Worm (Caenorhabditis elegans) whole organism, L3 larva: ENCODE measurements around the gene allo-1.
"Not testable (repeated sequence)": the region's sequence is repeated elsewhere in the genome, so short reads cannot be mapped to it uniquely, and the experiment has no call there.

Experiments
- ZK546.5 ChIP-seq: sonication (generic microtip); optimal IDR thresholded peaks from 2 replicates; lab custom pipeline; 2017; ENCODE audit warnings: missing biosample characterization, missing genetic modification characterization
- ceh-16 ChIP-seq: sonication (generic microtip); optimal IDR thresholded peaks from 2 replicates; lab custom pipeline; 2017; ENCODE audit warnings: missing biosample characterization, missing genetic modification characterization
- ceh-28 ChIP-seq: fragments of 150-350 bp; optimal IDR thresholded peaks from 2 replicates; lab custom pipeline; 2014; ENCODE audit warnings: missing biosample characterization, missing genetic modification reagents, missing genetic modification characterization
- ceh-82 ChIP-seq: fragments of 150-350 bp; optimal IDR thresholded peaks from 2 replicates; lab custom pipeline; 2014; ENCODE audit warnings: missing biosample characterization, missing genetic modification characterization
- ceh-9 ChIP-seq: sonication (generic microtip); optimal IDR thresholded peaks from 2 replicates; lab custom pipeline; 2018; ENCODE audit warnings: missing biosample characterization, missing genetic modification characterization
- daf-12 ChIP-seq: fragments of 150-350 bp; optimal IDR thresholded peaks from 2 replicates; lab custom pipeline; 2014; ENCODE audit warnings: missing biosample characterization, missing genetic modification reagents, missing genetic modification characterization
- elt-1 ChIP-seq: fragments of 150-350 bp; optimal IDR thresholded peaks from 2 replicates; lab custom pipeline; 2014; ENCODE audit warnings: missing biosample characterization, missing genetic modification characterization
- elt-3 ChIP-seq, 3 experiments: fragments of 150-350 bp in 1 of 3; sonication (generic microtip) in 2 of 3; optimal IDR thresholded peaks; 2 replicates in 2 of 3; 4 replicates in 1 of 3; lab custom pipeline; 2014 to 2017; ENCODE audit warnings: missing biosample characterization in 3 of 3, missing genetic modification characterization in 3 of 3
- eor-1 ChIP-seq, 2 experiments: fragments of 150-350 bp; optimal IDR thresholded peaks; 2 replicates each; lab custom pipeline; 2014 to 2018; ENCODE audit warnings: missing biosample characterization in 2 of 2, missing genetic modification characterization in 2 of 2
- fkh-10 ChIP-seq: sonication (generic microtip); optimal IDR thresholded peaks from 2 replicates; lab custom pipeline; 2017; ENCODE audit warnings: missing biosample characterization, missing genetic modification reagents, missing genetic modification characterization
- hmg-11 ChIP-seq: sonication (generic microtip); optimal IDR thresholded peaks from 2 replicates; lab custom pipeline; 2016; ENCODE audit warnings: missing genetic modification characterization, missing compliant biosample characterization
- jun-1 ChIP-seq: fragments of 150-350 bp; optimal IDR thresholded peaks from 2 replicates; lab custom pipeline; 2014; ENCODE audit warnings: missing biosample characterization, missing genetic modification reagents, missing genetic modification characterization
- lin-15B ChIP-seq: fragments of 150-350 bp; optimal IDR thresholded peaks from 2 replicates; lab custom pipeline; 2014; ENCODE audit warnings: missing biosample characterization, missing genetic modification characterization
- lin-39 ChIP-seq: fragments of 150-350 bp; optimal IDR thresholded peaks from 2 replicates; lab custom pipeline; 2018; ENCODE audit warnings: missing biosample characterization, missing genetic modification reagents, missing genetic modification characterization
- mdl-1 ChIP-seq: fragments of 150-350 bp; optimal IDR thresholded peaks from 2 replicates; lab custom pipeline; 2014; ENCODE audit warnings: missing biosample characterization, missing genetic modification characterization
- nfya-1 ChIP-seq: sonication (generic microtip); optimal IDR thresholded peaks from 2 replicates; lab custom pipeline; 2017; ENCODE audit warnings: missing genetic modification characterization, mild to moderate bottlenecking, missing compliant biosample characterization, antibody characterized with exemption, moderate library complexity; ENCODE audit not compliant: insufficient read depth
- nhr-11 ChIP-seq: fragments of 150-350 bp; optimal IDR thresholded peaks from 2 replicates; lab custom pipeline; 2014; ENCODE audit warnings: missing biosample characterization, missing genetic modification characterization
- nhr-12 ChIP-seq: fragments of 150-350 bp; optimal IDR thresholded peaks from 2 replicates; lab custom pipeline; 2014; ENCODE audit warnings: missing biosample characterization, missing genetic modification characterization
- nhr-25 ChIP-seq: sonication (generic microtip); optimal IDR thresholded peaks from 2 replicates; lab custom pipeline; 2017; ENCODE audit warnings: missing biosample characterization, missing genetic modification characterization
- nhr-76 ChIP-seq: fragments of 150-350 bp; sonication (generic microtip); optimal IDR thresholded peaks from 5 replicates; lab custom pipeline; 2014; ENCODE audit warnings: missing biosample characterization, missing genetic modification characterization
- nhr-77 ChIP-seq: fragments of 150-350 bp; optimal IDR thresholded peaks from 2 replicates; lab custom pipeline; 2014; ENCODE audit warnings: missing biosample characterization, missing genetic modification characterization
- pha-4 ChIP-seq: fragments of 150-350 bp; optimal IDR thresholded peaks from 2 replicates; lab custom pipeline; 2014; ENCODE audit warnings: missing biosample characterization, missing genetic modification reagents, missing genetic modification characterization
- pqm-1 ChIP-seq: fragments of 150-350 bp; optimal IDR thresholded peaks from 2 replicates; lab custom pipeline; 2017; ENCODE audit warnings: missing biosample characterization, missing genetic modification characterization, inconsistent platforms
- sea-2 ChIP-seq: fragments of 150-350 bp; sonication (generic microtip); optimal IDR thresholded peaks from 4 replicates; lab custom pipeline; 2014; ENCODE audit warnings: missing biosample characterization, missing genetic modification reagents, missing genetic modification characterization
- snpc-4 ChIP-seq: fragments of 150-350 bp; optimal IDR thresholded peaks from 2 replicates; lab custom pipeline; 2014; ENCODE audit warnings: missing biosample characterization, missing genetic modification characterization
- tbx-2 ChIP-seq: sonication (generic microtip); optimal IDR thresholded peaks from 2 replicates; lab custom pipeline; 2016; ENCODE audit warnings: mild to moderate bottlenecking, missing genetic modification characterization, missing compliant biosample characterization
- unc-39 ChIP-seq: sonication (generic microtip); optimal IDR thresholded peaks from 4 replicates; lab custom pipeline; 2017; ENCODE audit warnings: missing biosample characterization, missing genetic modification characterization
- zag-1 ChIP-seq: fragments of 150-350 bp; optimal IDR thresholded peaks from 2 replicates; lab custom pipeline; 2014; ENCODE audit warnings: missing biosample characterization, missing genetic modification characterization
- ztf-11 ChIP-seq: fragments of 150-350 bp; optimal IDR thresholded peaks from 2 replicates; lab custom pipeline; 2014; ENCODE audit warnings: missing biosample characterization, missing genetic modification characterization
- ztf-4 ChIP-seq: fragments of 150-350 bp; optimal IDR thresholded peaks from 2 replicates; lab custom pipeline; 2014; ENCODE audit warnings: missing biosample characterization, missing genetic modification characterization

allo-1 gene

DNA sequence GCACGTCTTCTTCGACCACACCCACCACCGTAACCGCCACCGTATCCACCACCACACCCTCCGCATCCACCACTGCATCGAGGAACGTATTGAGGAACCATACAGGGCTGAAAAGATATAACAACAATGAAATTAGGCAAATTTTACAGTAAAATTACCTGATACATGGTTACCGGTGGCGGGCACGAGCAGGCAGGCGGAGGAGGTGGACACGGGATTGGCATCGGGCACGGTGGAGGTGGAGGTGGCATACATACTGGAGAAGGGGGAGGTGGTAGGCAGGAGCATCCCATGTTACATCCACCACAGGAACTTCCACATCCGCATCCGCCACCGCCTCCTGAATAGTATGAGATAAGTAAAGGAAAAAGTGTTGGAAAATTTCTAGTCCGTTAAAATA, 1.6 kb upstream of the allo-1 start:
- no peak for TF ChIP-seq snpc-4 (tag; lab: Kevin White, UChicago)
- TF ChIP-seq ZK546.5: no peak
- no peak for TF ChIP-seq daf-12 (tag; lab: Kevin White, UChicago)
- no peak for TF ChIP-seq zag-1 (tag; lab: Kevin White, UChicago)
- no peak for TF ChIP-seq jun-1 (tag; lab: Kevin White, UChicago)
- TF ChIP-seq nhr-12: no peak
- TF ChIP-seq ceh-28: no peak
- no peak for TF ChIP-seq nhr-76

ce11 chrIV:10695203-10695602, 1.7 kb downstream of the allo-1 start, which contains the start of gene R102.4:
TSS of gene R102.4 (minus strand) at chrIV:10695303.
- no peak for TF ChIP-seq elt-3 (tag; optimal IDR thresholded peaks at IDR 0.05; lab: Kevin White, UChicago)
- no peak for TF ChIP-seq nhr-76
- TF ChIP-seq, all 47 proteins: peak for 0

DNA sequence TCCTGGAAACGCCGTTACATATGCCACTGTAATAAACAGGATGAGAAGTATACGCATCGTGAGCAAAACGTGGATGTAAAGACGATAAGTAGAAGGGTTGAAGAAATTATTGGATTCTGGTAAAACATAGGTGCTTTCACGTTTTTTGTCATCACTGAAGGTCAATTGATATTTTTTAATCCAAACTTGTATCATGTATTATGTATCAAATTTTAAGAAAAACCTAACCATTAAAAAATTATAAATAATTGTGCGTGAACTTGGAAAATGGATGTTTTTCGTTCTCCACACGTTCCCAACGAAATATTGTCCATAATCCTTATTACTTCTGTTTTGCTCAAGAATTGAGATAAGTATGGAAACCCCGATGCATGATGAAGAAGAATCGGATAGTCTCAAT, 6.7 kb downstream of the allo-1 start, which contains the start of gene R102.8:
R102.8 (minus strand) TSS at position 101 of the 400 bp plus-strand sequence.
- TF ChIP-seq ceh-9: no peak
- no peak for TF ChIP-seq lin-39 (tag; lab: Kevin White, UChicago)
- no peak for TF ChIP-seq ceh-82 (tag; lab: Kevin White, UChicago)
- TF ChIP-seq eor-1 (tag; optimal IDR thresholded peaks at IDR 0.05; lab: Kevin White, UChicago): no peak
- no peak for TF ChIP-seq tbx-2 (tag; lab: Kevin White, UChicago)
- TF ChIP-seq ZK546.5: no peak
- TF ChIP-seq ceh-28: no peak
- TF ChIP-seq jun-1 (tag; lab: Kevin White, UChicago): no peak
- no peak for TF ChIP-seq nhr-11 (tag; lab: Kevin White, UChicago)
- TF ChIP-seq lin-15B (tag; lab: Kevin White, UChicago): no peak
- TF ChIP-seq ceh-16 (tag; lab: Kevin White, UChicago): no peak

- no peak for TF ChIP-seq ceh-82 (tag; lab: Kevin White, UChicago)
- peak; percentile 7 for TF ChIP-seq nhr-11 (tag; lab: Kevin White, UChicago)
Measured at ce11 chrIV:10688972-10689567, 7.8 kb downstream of the allo-1 start, which contains the start of gene R102.3. TSS of gene R102.3 (plus strand) at chrIV:10689517.

DNA sequence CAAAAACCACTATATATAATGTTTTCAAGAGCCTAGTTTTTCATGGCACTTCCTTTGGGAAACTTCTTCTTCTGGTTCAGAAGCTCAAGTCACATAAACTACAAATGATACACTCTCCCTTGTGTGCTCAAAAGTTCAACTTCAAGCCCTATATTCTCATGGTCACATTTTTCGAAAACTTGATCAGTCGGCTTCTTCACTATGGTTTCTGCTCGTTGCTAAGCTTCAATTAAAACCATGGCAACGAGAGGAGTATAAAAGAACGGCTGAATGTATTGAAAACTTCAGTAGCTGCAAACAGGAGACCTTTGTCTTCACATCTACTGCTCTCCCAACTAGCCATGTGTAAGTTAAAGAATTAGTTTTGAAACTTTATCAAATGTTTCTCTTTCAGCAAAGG, 9.6 kb downstream of the allo-1 start, which contains the start of gene R102.2:
R102.2 (plus strand) TSS at position 301 of the 400 bp plus-strand sequence.
- TF ChIP-seq mdl-1 (tag; lab: Kevin White, UChicago); ceh-9; elt-1 (tag; lab: Kevin White, UChicago): not testable (repeated sequence)
- TF ChIP-seq, all 47 proteins: peak for 0; not testable (repeated sequence) for 47

DNA sequence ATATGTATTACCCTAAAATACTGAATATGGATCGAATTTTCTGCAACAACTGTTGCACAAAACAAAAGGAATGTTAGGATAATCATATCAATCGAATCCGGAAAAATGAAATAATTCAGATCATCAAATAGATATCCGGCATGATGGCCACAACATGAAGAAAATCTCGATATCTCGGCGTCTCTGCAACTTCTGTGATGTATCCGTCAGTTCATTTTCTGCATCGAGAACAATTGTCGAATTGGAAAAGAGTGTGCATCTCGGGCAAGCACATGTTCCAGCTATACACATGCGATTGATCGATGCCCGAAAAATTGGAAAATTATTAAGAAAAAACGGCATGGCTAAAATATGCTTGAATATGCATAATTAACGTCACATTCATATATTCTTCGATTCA, 11.1 kb downstream of the allo-1 start, which contains the start of the genes K08C7.6 and R102.1:
K08C7.6 (minus strand) TSS at position 101 of the 400 bp plus-strand sequence.
R102.1 (plus strand) TSS at position 291 of the 400 bp plus-strand sequence.
- TF ChIP-seq ceh-82 (tag; lab: Kevin White, UChicago): no peak
- no peak for TF ChIP-seq elt-3 (tag; optimal IDR thresholded peaks at IDR 0.05; lab: Kevin White, UChicago)
- TF ChIP-seq nhr-76: no peak
- TF ChIP-seq pha-4 (tag; lab: Kevin White, UChicago): no peak
- TF ChIP-seq ztf-4 (tag; lab: Kevin White, UChicago): no peak
- TF ChIP-seq ceh-28: no peak
- no peak for TF ChIP-seq ztf-11 (tag; lab: Kevin White, UChicago)
- no peak for TF ChIP-seq unc-39 (tag; lab: Kevin White, UChicago)
- no peak for TF ChIP-seq hmg-11 (tag; lab: Kevin White, UChicago)
- no peak for TF ChIP-seq sea-2 (GFP tag; lab: Kevin White, UChicago)
- no peak for TF ChIP-seq lin-15B (tag; lab: Kevin White, UChicago)
- no peak for TF ChIP-seq nfya-1 (tag; lab: Kevin White, UChicago)
- no peak for TF ChIP-seq nhr-25 (tag; lab: Kevin White, UChicago)
- TF ChIP-seq fkh-10 (GFP tag; lab: Kevin White, UChicago): no peak
- TF ChIP-seq pqm-1 (tag; lab: Kevin White, UChicago): no peak
- TF ChIP-seq ZK546.5: no peak
- no peak for TF ChIP-seq nhr-77 (tag; lab: Kevin White, UChicago)
- no peak for TF ChIP-seq zag-1 (tag; lab: Kevin White, UChicago)
- TF ChIP-seq daf-12 (tag; lab: Kevin White, UChicago): no peak
